Fruit fly (Drosophila melanogaster): ENCODE measurements around the gene CG31798.

CG31798 gene

DNA sequence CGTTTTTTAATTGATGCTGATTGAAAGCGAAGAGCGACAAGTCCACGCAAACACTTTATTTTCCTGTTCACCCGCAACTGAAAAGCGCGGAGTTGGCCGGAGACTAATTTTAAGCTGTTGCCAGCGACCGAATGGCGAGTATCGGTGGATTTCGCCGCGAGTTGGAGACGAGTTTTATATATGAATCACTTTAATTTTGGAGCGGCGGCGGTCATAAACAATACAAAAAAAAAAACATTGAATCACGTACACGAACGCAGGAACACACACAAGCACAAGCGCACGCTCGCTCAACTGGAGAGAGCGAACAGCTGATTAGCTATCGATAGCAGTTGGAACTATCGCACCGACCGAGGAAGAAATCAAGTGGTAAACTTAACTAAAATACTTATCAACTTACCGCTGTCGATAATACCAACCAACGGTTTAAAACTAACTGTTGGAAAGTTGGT, 32.4 kb downstream of the CG31798 start, which contains the start of gene Pax:
TSS of gene Pax (minus strand) at position 267 of the 452 bp plus-strand sequence.
- TF ChIP-seq CG13204 (GFP tag; optimal IDR thresholded peaks at IDR 0.05) (peak; percentile 52), CG10348 (GFP tag; IDR thresholded peaks at IDR 0.05) (no peak), Ets98B (GFP tag; IDR thresholded peaks at IDR 0.05) (peak; percentile 49; the same call in 1 of the 2 replicates), Pif1A (GFP tag; optimal IDR thresholded peaks at IDR 0.05) (peak; percentile 2), D1 (tag; optimal IDR thresholded peaks at IDR 0.05) (no peak), CG8301 (tag; optimal IDR thresholded peaks at IDR 0.05) (no peak), CG15710 (tag; optimal IDR thresholded peaks at IDR 0.05) (peak; percentile 9), rn (GFP tag; IDR thresholded peaks at IDR 0.05) (no peak), gl (tag; optimal IDR thresholded peaks at IDR 0.05) (peak; percentile 62), CG34367 (tag; optimal IDR thresholded peaks at IDR 0.05) (no peak), Pif1B (GFP tag; optimal IDR thresholded peaks at IDR 0.05) (peak; percentile 2), CG14655 (GFP tag; optimal IDR thresholded peaks at IDR 0.05) (no peak), CG12605 (GFP tag; IDR thresholded peaks at IDR 0.05) (peak; percentile 57; the same call in 1 of the 2 replicates), Snoo (tag; optimal IDR thresholded peaks at IDR 0.05) (peak; percentile 26), CG17806 (tag; optimal IDR thresholded peaks at IDR 0.05) (no peak), CG9948 (tag; optimal IDR thresholded peaks at IDR 0.05) (no peak), CG4496 (GFP tag; IDR thresholded peaks at IDR 0.05) (peak; percentile 62; the same call in 2 of the 3 replicates), EcR (GFP tag; optimal IDR thresholded peaks at IDR 0.05) (peak; percentile 23), fd96Ca (GFP tag; IDR thresholded peaks at IDR 0.05) (no peak), CG8159 (tag; optimal IDR thresholded peaks at IDR 0.05) (no peak), CG32121 (GFP tag; IDR thresholded peaks at IDR 0.05) (no peak; the same call in 1 of the 2 replicates)

DNA sequence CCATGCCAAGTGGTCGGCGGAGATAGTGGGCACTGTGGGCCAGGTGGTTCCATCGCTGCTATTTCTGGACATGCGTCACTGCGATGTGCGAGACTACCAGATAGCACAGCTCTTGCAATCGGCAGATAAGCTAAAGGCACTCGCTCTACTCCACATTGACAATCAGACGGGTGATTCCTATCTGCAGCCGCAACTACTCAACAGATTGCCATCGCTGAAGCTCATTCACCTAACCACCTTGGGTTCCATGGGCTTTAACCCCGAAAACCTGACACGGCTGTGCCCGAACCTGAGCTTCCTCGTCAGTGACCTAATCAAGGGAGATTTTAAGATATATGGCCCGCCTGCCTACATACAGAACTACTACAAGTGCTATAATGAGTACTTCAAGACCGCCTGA, 35.8 kb downstream of the CG31798 start:
- TF ChIP-seq EcR (GFP tag; optimal IDR thresholded peaks at IDR 0.05): peak; percentile 81
- TF ChIP-seq CG9948 (tag; optimal IDR thresholded peaks at IDR 0.05): no peak
- TF ChIP-seq CG15710 (tag; optimal IDR thresholded peaks at IDR 0.05): no peak
- peak; percentile 6; the same call in 1 of the 3 replicates for TF ChIP-seq fd96Ca (GFP tag; IDR thresholded peaks at IDR 0.05)
- TF ChIP-seq rn (GFP tag; IDR thresholded peaks at IDR 0.05): no peak
- TF ChIP-seq CG34367 (tag; optimal IDR thresholded peaks at IDR 0.05): no peak
- TF ChIP-seq CG12605 (GFP tag; IDR thresholded peaks at IDR 0.05): no peak

DNA sequence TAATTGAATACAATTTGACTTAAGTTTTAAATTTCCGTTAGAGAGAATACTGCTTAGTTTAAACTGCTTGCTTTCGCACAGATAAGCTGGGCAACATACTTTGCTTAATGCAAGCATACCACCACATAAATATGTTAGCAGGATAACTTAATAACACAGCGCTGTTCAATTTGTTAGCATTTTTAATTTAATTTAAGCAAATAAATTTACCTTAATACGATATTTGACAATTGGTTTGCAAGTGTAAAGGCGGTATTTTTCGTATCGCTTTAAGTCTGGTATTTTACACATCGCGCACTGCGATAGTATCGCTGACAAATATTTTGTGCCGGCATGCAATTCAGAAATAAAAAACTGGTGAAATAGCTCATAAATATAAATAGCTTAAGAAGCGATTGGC, 36.4 kb downstream of the CG31798 start, which contains the start of gene RtcB:
TSS of gene RtcB (plus strand) at position 301 of the 400 bp plus-strand sequence.
- TF ChIP-seq CG34367 (tag; optimal IDR thresholded peaks at IDR 0.05): no peak
- no peak for TF ChIP-seq CG10348 (GFP tag; IDR thresholded peaks at IDR 0.05)
- TF ChIP-seq fd96Ca (GFP tag; IDR thresholded peaks at IDR 0.05): no peak
- TF ChIP-seq CG8301 (tag; optimal IDR thresholded peaks at IDR 0.05): no peak
- TF ChIP-seq D1 (tag; optimal IDR thresholded peaks at IDR 0.05): no peak
- TF ChIP-seq CG4496 (GFP tag; IDR thresholded peaks at IDR 0.05): no peak
- TF ChIP-seq Pif1B (GFP tag; optimal IDR thresholded peaks at IDR 0.05): no peak
- no peak for TF ChIP-seq CG9948 (tag; optimal IDR thresholded peaks at IDR 0.05)
- no peak for TF ChIP-seq Snoo (tag; optimal IDR thresholded peaks at IDR 0.05)
- no peak for TF ChIP-seq Pif1A (GFP tag; optimal IDR thresholded peaks at IDR 0.05)
- no peak for TF ChIP-seq CG13204 (GFP tag; optimal IDR thresholded peaks at IDR 0.05)
- no peak for TF ChIP-seq gl (tag; optimal IDR thresholded peaks at IDR 0.05)
- no peak for TF ChIP-seq CG14655 (GFP tag; optimal IDR thresholded peaks at IDR 0.05)
- TF ChIP-seq CG12605 (GFP tag; IDR thresholded peaks at IDR 0.05): no peak
- TF ChIP-seq EcR (GFP tag; optimal IDR thresholded peaks at IDR 0.05): no peak
- no peak for TF ChIP-seq CG32121 (GFP tag; IDR thresholded peaks at IDR 0.05)
- no peak for TF ChIP-seq rn (GFP tag; IDR thresholded peaks at IDR 0.05)
- no peak for TF ChIP-seq Ets98B (GFP tag; IDR thresholded peaks at IDR 0.05)

DNA sequence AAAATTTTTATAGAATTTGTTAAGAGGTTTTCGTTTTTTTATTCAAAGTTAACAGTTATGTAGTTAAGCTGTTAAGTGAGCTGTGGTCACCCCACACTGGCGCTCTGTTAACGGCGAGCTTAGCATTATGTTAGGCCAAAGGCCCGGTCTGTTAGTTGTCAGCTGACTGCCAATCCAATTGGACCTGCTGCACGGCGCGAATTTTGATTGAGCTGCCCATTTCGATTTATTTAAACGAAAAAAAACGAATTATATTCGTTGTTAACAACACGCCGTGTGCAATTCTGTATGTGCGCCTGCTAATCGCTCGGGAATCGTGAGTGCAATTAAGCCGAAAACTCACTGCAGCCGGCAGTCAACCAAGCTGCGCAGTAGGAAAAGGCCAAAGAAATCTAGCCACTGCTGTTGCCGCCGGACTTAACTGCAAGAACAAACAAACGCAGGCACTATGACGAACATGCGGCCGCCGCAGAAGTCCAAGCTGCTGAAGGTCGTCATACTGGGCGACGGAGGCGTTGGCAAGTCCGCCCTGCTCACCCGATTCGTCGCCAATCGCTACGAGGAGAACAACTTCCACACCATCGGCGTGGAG, 38.6 kb downstream of the CG31798 start, which contains the start of gene Rab9:
TSS of gene Rab9 (plus strand) at position 151 of the 592 bp plus-strand sequence.
- TF ChIP-seq CG8301 (tag; optimal IDR thresholded peaks at IDR 0.05) (no peak), CG4496 (GFP tag; IDR thresholded peaks at IDR 0.05) (peak; percentile 6; the same call in 1 of the 3 replicates), Pif1A (GFP tag; optimal IDR thresholded peaks at IDR 0.05) (no peak), EcR (GFP tag; optimal IDR thresholded peaks at IDR 0.05) (no peak)

DNA sequence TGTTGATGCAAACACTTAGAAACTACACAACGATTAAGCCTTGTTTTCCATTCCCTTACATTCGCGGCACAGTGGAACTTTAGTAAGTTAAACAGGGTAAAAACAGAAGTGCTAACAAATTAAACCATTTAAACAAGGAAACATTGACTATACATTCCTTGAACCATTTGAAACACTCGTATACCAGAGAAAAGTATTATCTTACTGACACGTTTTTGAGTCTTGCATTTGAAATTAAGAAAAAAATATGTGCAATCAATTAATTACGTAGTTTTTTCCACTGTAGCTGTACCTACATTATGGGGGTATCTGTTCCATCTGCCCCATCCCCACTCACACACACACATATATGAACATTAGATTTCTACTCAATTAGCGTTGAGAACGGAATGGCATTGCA, 39.3 kb downstream of the CG31798 start:
- TF ChIP-seq Pif1A (GFP tag; optimal IDR thresholded peaks at IDR 0.05) (peak; percentile 19), CG8301 (tag; optimal IDR thresholded peaks at IDR 0.05) (peak; percentile 20), CG32121 (GFP tag; IDR thresholded peaks at IDR 0.05) (0 out of 2 replicates have a peak, but pooled peaks have one; percentile 23), CG13204 (GFP tag; optimal IDR thresholded peaks at IDR 0.05) (no peak)

DNA sequence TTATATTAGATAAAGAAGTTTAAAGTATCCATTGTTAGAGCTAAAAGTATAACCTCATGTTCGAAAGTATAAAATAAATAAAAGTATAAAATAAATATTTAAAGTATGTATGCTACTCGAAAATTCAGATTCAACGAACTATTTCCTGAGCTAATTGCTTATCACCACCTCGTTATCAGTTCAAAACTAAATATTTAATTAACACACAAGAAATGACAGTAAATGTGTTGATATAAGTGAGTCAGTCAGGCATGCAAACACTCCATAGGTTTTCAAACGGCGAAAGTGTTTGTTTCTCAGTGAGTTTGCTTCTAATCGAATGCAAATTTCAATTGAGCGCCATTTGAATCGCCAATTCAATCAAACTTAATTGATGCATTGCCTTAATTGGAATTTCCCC, 40.3 kb downstream of the CG31798 start:
- TF ChIP-seq CG9948 (tag; optimal IDR thresholded peaks at IDR 0.05) (no peak), CG17806 (tag; optimal IDR thresholded peaks at IDR 0.05) (no peak), CG4496 (GFP tag; IDR thresholded peaks at IDR 0.05) (0 out of 3 replicates have a peak, but pooled peaks have one; percentile 16), Ets98B (GFP tag; IDR thresholded peaks at IDR 0.05) (no peak), Pif1B (GFP tag; optimal IDR thresholded peaks at IDR 0.05) (peak; percentile 14)

All from whole organism, pupa.